Worm (Caenorhabditis elegans): ENCODE results near the gene set-23.
A peak's percentile ranks its signal among the peaks of the same experiment; 100 is the strongest.

- TF ChIP-seq nhr-25 (tag; optimal IDR thresholded peaks at IDR 0.05) (peak; percentile 78), snpc-4 (tag; optimal IDR thresholded peaks at IDR 0.05) (no peak)
These were observed 22.3 kb downstream of the set-23 start, which contains the start of gene nhr-87 for ce11 chrIV:1623712-1624111.

Measured in whole organism, L2 larva.